Worm (Caenorhabditis elegans): ENCODE data around the gene C27D6.11.

The C27D6.11 gene

ce11 chrII:5187934-5188333 is 26.9 kb upstream of the C27D6.11 start:
- no peak for TF ChIP-seq mep-1 (tag; optimal IDR thresholded peaks at IDR 0.05)
- TF ChIP-seq cnd-1 (tag; optimal IDR thresholded peaks at IDR 0.05), result no peak
- TF ChIP-seq blmp-1 (tag; optimal IDR thresholded peaks at IDR 0.05), result no peak
- TF ChIP-seq ham-2 (GFP tag; optimal IDR thresholded peaks at IDR 0.05), result no peak
- TF ChIP-seq ceh-39 (tag; optimal IDR thresholded peaks at IDR 0.05), result no peak
- no peak for TF ChIP-seq nhr-237 (tag; optimal IDR thresholded peaks at IDR 0.05)
- no peak for TF ChIP-seq ces-1 (GFP tag; optimal IDR thresholded peaks at IDR 0.05)
- TF ChIP-seq pha-4 (tag; optimal IDR thresholded peaks at IDR 0.05), result no peak

- no peak for TF ChIP-seq ham-2 (GFP tag; optimal IDR thresholded peaks at IDR 0.05)
- no peak for TF ChIP-seq M03D4.4 (tag; optimal IDR thresholded peaks at IDR 0.05)
- no peak for TF ChIP-seq mep-1 (tag; optimal IDR thresholded peaks at IDR 0.05)
- no peak for TF ChIP-seq ceh-83 (GFP tag; optimal IDR thresholded peaks at IDR 0.05)
- no peak for TF ChIP-seq unc-62 (GFP tag; optimal IDR thresholded peaks at IDR 0.05)
- no peak for TF ChIP-seq flh-1 (GFP tag; optimal IDR thresholded peaks at IDR 0.05)
- TF ChIP-seq nhr-12 (tag; optimal IDR thresholded peaks at IDR 0.05), result no peak
- no peak for TF ChIP-seq unc-120 (tag; optimal IDR thresholded peaks at IDR 0.05; ENCODE audit: poor library complexity, severe bottlenecking)
- no peak for TF ChIP-seq elt-3 (tag; optimal IDR thresholded peaks at IDR 0.05)
- TF ChIP-seq cnd-1 (tag; optimal IDR thresholded peaks at IDR 0.05), result no peak
- no peak for TF ChIP-seq ceh-39 (tag; optimal IDR thresholded peaks at IDR 0.05)
- no peak for TF ChIP-seq nhr-2 (tag; optimal IDR thresholded peaks at IDR 0.05)
- TF ChIP-seq pha-4 (tag; optimal IDR thresholded peaks at IDR 0.05), result no peak
Measured at ce11 chrII:5187469-5187868, 26.5 kb upstream of the C27D6.11 start, which contains the start of gene crh-2. Gene crh-2, minus strand, starts transcription at chrII:5187569.

DNA sequence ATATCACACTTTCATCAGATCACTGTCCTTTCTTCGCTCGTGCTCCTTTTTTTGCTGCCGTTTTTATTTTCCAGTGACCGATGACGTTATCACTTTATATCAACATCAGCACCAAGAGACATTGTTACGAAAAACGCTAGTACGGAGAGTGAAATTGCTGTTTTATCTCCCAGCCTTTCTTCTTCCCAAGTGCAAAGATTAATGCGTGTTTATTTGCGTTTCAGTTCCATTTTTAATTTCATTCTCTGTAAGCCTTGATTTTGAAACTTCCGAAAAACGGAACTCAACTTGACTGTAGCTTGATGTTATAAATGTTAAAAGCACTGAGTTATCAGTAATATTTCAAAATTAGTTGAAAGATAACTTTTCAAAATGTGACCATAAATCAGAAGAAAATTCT is 25.9 kb upstream of the C27D6.11 start:
- TF ChIP-seq sem-2 (GFP tag; optimal IDR thresholded peaks at IDR 0.05) (no peak), tbx-8 (GFP tag; optimal IDR thresholded peaks at IDR 0.05) (no peak)

DNA sequence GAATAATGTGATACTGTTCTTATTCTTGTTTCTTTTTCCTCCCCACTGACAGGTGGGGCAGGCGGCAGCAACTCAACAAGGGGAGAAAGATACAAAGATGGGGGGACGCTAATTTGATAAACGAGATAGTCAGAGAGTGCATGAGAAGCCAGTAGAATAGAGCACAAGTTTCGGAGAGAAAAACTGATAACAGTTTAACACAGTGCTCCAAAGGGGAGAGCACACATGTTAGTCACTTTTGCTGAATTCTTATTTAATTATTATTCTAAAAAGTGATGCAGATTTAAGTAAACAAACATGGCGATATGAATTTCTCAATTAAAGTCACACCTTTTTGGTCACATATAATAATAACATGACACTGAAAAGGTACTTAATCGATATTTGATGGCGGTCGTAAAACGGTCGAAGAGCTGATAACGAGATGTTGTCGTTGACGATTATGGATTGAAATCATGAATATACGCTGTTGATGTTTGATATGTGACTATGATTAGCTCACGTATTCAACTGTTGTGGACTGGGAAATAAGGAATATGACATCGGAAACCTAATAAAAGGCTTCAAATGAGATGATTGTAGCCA is 25.0 kb upstream of the C27D6.11 start:
- TF ChIP-seq nhr-2 (tag; optimal IDR thresholded peaks at IDR 0.05) (no peak), bed-3 (GFP tag; optimal IDR thresholded peaks at IDR 0.05) (no peak), unc-120 (tag; optimal IDR thresholded peaks at IDR 0.05; ENCODE audit: poor library complexity, severe bottlenecking) (no peak), ham-2 (GFP tag; optimal IDR thresholded peaks at IDR 0.05) (no peak), ceh-39 (tag; optimal IDR thresholded peaks at IDR 0.05) (no peak), snpc-4 (tag; optimal IDR thresholded peaks at IDR 0.05) (no peak), M03D4.4 (tag; optimal IDR thresholded peaks at IDR 0.05) (no peak), flh-1 (GFP tag; optimal IDR thresholded peaks at IDR 0.05) (no peak), zip-8 (tag; optimal IDR thresholded peaks at IDR 0.05) (no peak), lin-32 (GFP tag; optimal IDR thresholded peaks at IDR 0.05) (no peak), elt-1 (tag; optimal IDR thresholded peaks at IDR 0.05; ENCODE audit: borderline replicate concordance, insufficient read depth) (no peak), nhr-237 (tag; optimal IDR thresholded peaks at IDR 0.05) (no peak)

DNA sequence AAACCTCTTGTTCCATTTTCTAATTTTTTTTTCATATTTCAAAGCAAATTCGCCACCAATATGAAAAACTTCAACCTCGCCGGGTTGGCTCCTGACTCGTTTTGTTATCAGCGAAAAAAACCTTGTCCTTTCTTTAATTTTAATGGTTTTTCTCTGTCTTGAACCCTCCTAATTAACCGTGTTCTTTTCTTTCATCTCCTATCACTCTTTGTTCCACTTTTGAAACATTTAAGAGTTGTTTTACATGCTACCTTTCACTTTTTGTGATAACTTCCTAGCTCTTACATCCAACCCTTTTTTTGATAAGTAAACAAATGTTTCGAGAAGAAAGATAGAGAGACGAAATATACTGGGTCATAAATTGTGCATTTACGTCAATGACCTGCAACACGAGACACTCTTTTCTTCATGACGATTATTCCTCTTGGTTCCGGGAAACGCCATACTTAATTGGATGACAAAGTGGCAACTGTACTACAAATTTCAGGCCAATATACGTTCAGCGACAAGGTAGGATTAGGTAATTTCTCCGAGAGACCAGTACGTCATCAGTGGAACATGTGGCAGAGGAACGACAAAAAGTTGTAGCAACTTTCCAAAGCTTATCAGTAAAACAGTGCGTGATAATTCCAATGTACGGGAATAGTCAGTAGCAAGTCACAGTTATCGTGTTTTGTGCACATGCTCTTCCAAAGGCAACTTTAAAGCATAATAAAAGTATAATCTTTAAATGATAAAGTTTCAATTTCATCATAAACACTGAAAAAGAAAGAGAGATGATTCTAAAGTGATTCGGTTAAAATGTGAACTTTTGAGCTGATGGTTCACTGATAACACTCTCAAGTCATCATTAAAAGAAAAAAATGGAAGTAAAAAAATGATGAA is 23.9 kb upstream of the C27D6.11 start:
- no peak for TF ChIP-seq unc-120 (tag; optimal IDR thresholded peaks at IDR 0.05; ENCODE audit: poor library complexity, severe bottlenecking)
- TF ChIP-seq pha-4 (tag; optimal IDR thresholded peaks at IDR 0.05), result no peak
- TF ChIP-seq ceh-83 (GFP tag; optimal IDR thresholded peaks at IDR 0.05), result no peak
- no peak for TF ChIP-seq ztf-11 (tag; optimal IDR thresholded peaks at IDR 0.05)
- TF ChIP-seq flh-1 (GFP tag; optimal IDR thresholded peaks at IDR 0.05), result no peak
- no peak for TF ChIP-seq zip-8 (tag; optimal IDR thresholded peaks at IDR 0.05)
- no peak for TF ChIP-seq unc-62 (GFP tag; optimal IDR thresholded peaks at IDR 0.05)
- TF ChIP-seq lin-13 (tag; optimal IDR thresholded peaks at IDR 0.05), result no peak
- TF ChIP-seq nhr-2 (tag; optimal IDR thresholded peaks at IDR 0.05), result no peak
- no peak for TF ChIP-seq lin-32 (GFP tag; optimal IDR thresholded peaks at IDR 0.05)
- TF ChIP-seq lsy-2 (tag; optimal IDR thresholded peaks at IDR 0.05), result no peak
- TF ChIP-seq sptf-1 (tag; optimal IDR thresholded peaks at IDR 0.05), result no peak

- TF ChIP-seq hlh-1 (tag; optimal IDR thresholded peaks at IDR 0.05) (no peak), flh-1 (GFP tag; optimal IDR thresholded peaks at IDR 0.05) (no peak), ham-2 (GFP tag; optimal IDR thresholded peaks at IDR 0.05) (no peak), pha-4 (tag; optimal IDR thresholded peaks at IDR 0.05) (no peak), ces-1 (GFP tag; optimal IDR thresholded peaks at IDR 0.05) (no peak), snpc-4 (tag; optimal IDR thresholded peaks at IDR 0.05) (no peak)
Measured at ce11 chrII:5183207-5183606, 22.2 kb upstream of the C27D6.11 start.

All from whole organism, mixed stage, embryonic.